Fruit fly (Drosophila melanogaster) whole organism, larva: ENCODE results near the gene Scp2.

Experiments
- noc ChIP-seq: fragments of 200-800 bp; sonication (Bioruptor generic); optimal IDR thresholded peaks from 3 replicates; lab custom pipeline; 2019; ENCODE audit warnings: missing biosample characterization, mild to moderate bottlenecking, missing genetic modification characterization, moderate library complexity

Scp2 gene

DNA sequence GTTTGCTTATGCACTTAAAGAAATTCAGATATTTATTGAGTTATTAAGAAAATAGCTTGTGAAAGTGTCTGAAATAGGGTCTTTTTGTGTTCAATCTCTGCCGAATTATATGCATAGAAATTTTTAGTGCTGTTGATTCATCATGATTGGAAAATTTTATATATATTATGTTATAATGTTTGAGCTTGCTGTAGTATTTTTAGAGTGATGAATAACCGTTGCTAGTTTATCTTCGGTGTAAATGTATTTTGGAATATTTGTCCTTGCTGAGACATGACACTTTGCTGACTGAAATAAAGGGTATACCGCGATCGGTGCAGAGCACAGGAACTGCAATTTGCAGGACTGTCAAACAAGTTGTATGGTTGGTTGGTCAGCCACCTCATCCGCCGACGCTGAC, 41.5 kb downstream of the Scp2 start:
- TF ChIP-seq noc (tag; lab: Kevin White, UChicago): no peak

DNA sequence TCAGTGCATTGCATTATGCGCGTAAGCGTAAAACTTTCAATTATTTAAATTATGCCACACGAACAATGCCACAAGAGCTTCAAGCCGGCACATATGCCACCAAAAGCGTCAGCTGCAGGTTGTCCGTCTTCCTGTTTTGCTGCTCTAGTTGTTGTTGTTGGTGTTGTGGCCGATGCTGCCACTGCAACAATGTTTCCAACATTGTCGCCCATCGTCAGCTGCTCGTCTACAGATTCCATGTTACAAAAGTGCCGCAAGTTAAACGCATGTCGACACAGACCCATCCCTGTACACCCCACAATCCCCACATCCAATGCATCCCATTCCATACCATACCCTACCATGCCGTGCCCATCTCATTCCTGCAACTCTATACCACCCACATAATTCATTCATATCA, 42.2 kb downstream of the Scp2 start:
- no peak for TF ChIP-seq noc (tag; lab: Kevin White, UChicago)

DNA sequence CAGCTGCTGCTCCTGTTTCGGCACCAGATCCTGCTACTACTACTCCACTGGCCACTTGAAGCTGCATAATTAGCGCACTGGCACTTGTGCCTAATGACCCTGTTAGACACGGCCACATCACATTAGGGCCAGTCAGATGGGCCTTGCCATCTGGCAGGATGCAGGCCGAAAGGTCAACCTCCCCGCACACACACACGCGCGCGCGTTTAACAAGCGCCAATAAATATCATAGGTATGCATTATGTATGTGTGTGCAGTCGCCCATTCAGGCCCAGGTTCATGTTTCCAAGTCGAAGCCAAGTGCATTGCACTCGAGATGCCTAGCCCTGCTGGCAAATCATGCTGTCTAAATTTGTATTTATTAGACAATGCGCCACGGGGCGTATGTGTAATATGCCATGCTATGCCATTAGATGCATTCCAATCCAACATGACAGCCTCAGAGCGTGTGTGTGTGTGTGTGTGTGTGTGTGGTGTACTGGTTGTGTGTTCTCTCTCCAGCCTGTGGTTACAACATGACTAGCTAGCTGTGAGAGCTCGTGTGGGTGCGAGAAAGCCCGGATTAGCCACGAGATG, 44.5 kb downstream of the Scp2 start:
- no peak for TF ChIP-seq noc (tag; lab: Kevin White, UChicago)

DNA sequence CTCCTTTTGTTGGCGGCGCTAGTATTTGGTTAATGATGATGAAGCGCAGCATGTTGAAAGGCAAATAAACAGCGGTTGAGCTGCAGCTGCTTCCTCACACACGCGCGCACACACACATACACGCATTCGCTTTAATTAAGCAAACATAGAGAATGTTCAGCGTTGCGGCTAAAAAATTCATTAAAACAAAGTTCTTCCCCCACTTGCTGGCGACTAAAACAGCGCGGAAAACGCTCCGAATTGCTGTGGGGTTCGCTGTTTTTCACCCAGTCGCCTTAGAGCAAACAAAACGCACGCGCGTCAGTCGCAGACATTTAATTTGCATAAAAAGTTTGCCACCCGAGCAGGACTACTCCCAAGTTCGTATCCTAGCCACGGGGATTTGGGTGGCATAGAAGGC, 46.2 kb downstream of the Scp2 start:
- TF ChIP-seq noc (tag; lab: Kevin White, UChicago): no peak

DNA sequence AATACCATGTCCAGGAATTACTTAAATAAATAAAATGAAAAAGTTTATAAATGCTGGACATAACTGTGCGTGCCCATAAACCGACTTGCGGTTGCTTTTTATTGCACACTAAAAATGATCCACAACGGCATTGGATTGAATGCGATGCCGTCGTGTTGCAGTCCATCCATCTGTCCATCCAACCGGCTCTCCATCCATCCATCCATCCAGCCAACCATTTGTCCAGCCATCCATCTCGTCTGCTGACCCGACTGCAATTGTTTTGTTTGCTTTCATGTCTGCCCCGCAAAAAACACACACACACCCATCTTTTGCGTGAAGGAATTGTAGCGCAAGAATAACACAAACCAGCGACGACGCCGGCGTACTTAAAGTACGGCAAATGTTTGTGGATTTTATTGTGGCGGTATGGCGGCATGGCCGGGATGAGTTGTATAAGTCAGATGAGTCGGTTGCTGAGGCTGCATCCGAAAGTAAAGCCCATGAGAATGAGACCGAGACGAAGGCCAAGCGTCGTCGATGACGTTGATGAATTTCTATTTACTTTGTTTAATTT, 49.6 kb downstream of the Scp2 start:
- no peak for TF ChIP-seq noc (tag; lab: Kevin White, UChicago)

DNA sequence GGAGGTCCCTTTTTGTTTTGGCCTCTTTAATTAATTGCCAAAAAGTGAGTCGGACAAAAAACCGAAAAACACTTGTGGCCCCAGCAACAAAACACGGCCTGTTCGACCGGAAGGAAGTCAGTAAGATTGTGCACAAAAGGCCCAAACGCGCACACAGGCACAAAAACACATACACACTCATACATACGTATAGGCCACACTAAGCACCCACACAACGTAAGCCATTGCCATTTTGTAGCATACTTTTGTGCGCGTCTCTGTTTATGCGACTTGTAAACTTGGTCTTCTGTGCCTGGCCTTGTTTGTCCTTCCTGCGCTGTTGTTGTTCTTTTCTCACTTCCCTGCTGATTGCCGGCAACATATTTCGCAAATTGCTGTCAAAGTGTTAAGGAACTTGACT, 53.0 kb downstream of the Scp2 start:
- TF ChIP-seq noc (tag; lab: Kevin White, UChicago): no peak

DNA sequence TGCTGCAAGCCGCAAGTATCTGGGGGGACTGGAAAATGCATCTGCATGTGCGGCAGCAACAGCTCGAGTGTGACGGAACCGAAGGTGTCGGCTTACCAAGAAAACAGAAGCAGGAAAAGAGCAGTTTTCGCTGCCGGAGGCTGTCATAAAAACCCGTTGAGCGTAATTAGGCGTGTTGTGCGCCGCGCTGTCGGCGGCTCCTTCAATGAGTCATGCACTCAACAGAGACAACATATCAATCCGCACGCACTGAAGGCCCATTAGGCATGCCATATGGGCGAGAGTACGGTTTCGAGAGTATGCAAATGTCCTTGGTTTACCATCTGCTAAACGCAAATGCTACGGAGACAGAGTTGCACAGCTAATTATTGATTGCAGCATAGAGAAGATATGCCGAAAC, 55.0 kb downstream of the Scp2 start:
- no peak for TF ChIP-seq noc (tag; lab: Kevin White, UChicago)

DNA sequence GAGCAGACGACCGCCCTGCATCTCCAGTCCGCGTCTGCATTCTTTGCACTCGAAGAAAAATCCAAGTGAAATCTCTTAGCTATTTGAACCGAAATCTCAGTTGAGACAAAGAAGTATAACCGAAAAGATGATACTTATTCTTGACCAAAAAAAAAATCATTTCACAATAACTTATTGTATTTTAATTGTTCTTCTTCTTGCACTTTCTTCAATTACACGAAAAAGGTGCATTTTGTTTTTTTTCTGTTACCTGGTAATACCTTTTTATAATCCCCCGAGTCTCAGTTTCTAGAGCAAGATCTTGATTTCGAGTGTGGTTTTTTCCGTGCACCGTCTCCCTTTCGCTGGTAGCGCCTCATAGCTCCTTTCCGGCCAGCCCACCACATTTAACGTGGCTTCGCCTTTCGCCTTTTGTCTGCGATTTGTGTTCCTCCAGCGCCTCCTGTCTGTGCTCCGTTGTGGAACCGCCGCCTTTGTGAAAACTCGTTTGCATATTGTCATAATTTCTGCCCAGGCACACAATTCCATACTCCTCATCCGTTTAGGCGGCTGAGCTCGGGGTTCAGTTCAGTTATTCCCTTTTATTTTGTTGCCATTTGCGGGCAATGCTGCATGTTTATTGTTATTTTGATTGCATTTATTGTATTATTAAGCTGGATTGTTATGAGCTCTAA, 56.6 kb downstream of the Scp2 start:
- TF ChIP-seq noc (tag; lab: Kevin White, UChicago): no peak

DNA sequence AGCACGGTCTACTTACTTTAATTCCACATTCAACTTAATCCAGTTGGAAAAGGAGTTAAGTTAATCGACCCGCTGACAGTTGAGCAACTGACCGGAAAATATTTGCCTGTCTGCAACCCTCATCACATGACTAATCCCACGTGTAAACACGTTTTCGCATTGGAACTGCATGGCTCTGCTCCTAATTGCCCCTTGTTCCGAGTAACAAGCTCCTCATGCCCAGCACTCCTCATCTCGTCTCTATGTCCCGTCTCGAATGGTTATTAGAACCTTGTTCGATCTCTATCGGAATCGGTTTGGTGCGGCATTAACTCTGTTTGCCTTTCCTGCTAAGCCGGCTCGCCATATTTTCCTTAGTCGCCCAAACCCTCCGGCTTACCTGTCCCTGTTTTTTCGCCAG, 57.2 kb downstream of the Scp2 start:
- no peak for TF ChIP-seq noc (tag; lab: Kevin White, UChicago)

DNA sequence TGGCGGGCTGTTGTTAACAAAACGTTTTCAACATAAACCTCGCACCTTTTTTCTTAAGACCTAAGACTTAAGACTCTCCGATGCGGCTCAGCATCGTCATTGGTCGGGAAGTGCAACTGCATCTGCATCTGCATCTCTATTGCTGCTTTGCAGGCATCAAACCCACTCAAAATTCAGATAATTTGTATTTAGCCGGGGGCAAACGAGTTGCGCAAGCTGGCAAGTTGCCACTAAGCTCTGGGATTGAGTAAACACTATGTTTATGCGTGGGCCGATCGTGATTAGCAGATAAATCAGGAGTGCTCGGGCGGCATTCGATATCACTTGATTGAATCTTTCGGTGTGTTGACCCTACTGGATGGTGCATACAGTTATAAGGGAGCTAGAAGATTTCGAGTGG, 57.9 kb downstream of the Scp2 start:
- TF ChIP-seq noc (tag; lab: Kevin White, UChicago): no peak

DNA sequence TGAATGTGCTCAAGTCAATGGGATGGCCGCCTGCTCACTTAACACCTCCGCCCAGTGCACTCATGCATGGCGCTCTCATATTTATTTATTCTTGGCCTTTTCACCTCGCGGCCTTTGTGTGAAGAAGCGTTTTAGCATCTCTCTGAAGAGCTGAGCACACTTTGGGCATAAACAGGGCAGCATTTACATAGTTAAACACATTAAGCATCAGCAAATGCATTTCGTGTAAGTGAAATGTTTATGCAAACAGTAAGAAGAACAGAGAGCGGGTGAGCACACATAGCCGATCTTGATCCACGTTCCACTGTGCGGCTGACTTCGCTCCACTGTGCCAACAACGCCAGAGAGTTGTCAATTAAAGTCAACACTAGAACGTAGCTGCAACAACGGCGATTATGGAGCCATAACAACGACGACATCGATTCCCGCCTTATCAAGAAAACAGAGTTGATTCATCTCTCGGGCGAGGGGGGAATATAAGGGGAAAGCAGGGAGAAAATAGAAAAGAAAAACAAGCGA, 58.8 kb downstream of the Scp2 start:
- no peak for TF ChIP-seq noc (tag; lab: Kevin White, UChicago)
